Fruit fly (Drosophila melanogaster) whole organism, embryonic: ENCODE results near the gene CG2147.

Experiments
- Ada2b ChIP-seq: fragments of 200-800 bp; sonication (Bioruptor generic); IDR thresholded peaks from 2 replicates; pipeline ENCODE4 v1.3.6; 2022; ENCODE audit warnings: missing biosample characterization, missing genetic modification characterization
- CG10209 ChIP-seq: fragments of 200-800 bp; sonication (Bioruptor generic); optimal IDR thresholded peaks from 3 replicates; lab custom pipeline; 2017; ENCODE audit warnings: missing biosample characterization, mild to moderate bottlenecking, missing genetic modification characterization, missing genetic modification reagents
- CG10543 ChIP-seq: fragments of 200-800 bp; sonication (Bioruptor generic); optimal IDR thresholded peaks from 3 replicates; lab custom pipeline; 2017; ENCODE audit warnings: missing biosample characterization, mild to moderate bottlenecking, missing genetic modification characterization, moderate library complexity
- CG11456 ChIP-seq: fragments of 200-800 bp; sonication (Bioruptor generic); IDR thresholded peaks from 3 replicates; pipeline ENCODE4 v1.3.6; 2022; ENCODE audit warnings: missing biosample characterization, missing genetic modification characterization
- CG12219 ChIP-seq: fragments of 200-800 bp; sonication (Bioruptor generic); optimal IDR thresholded peaks from 3 replicates; lab custom pipeline; 2018; ENCODE audit warnings: missing biosample characterization, mild to moderate bottlenecking, missing genetic modification characterization
- CG13296 ChIP-seq: fragments of 200-800 bp; sonication (Bioruptor generic); optimal IDR thresholded peaks from 3 replicates; lab custom pipeline; 2018; ENCODE audit warnings: missing biosample characterization, mild to moderate bottlenecking, missing genetic modification characterization
- CG14441 ChIP-seq: fragments of 200-800 bp; sonication (Bioruptor generic); IDR thresholded peaks from 2 replicates; pipeline ENCODE4 v1.3.6; 2022; ENCODE audit warnings: missing biosample characterization, missing genetic modification characterization
- CG14860 ChIP-seq: fragments of 200-800 bp; sonication (Bioruptor generic); IDR thresholded peaks from 3 replicates; pipeline ENCODE4 v1.3.6; 2022; ENCODE audit warnings: missing biosample characterization, missing genetic modification characterization; ENCODE audit not compliant: partially characterized antibody
- CG1792 ChIP-seq: fragments of 200-800 bp; sonication (Bioruptor generic); optimal IDR thresholded peaks from 2 replicates; lab custom pipeline; 2016; ENCODE audit warnings: missing biosample characterization, missing genetic modification characterization
- CG31388 ChIP-seq: fragments of 200-800 bp; sonication (Bioruptor generic); optimal IDR thresholded peaks from 2 replicates; lab custom pipeline; 2016; ENCODE audit warnings: missing biosample characterization, missing genetic modification characterization
- CG42726 ChIP-seq: fragments of 200-800 bp; sonication (Bioruptor generic); IDR thresholded peaks from 2 replicates; pipeline ENCODE4 v1.3.6; 2022; ENCODE audit warnings: missing biosample characterization, missing genetic modification characterization; ENCODE audit not compliant: partially characterized antibody
- CG7987 ChIP-seq: fragments of 200-800 bp; sonication (Bioruptor generic); optimal IDR thresholded peaks from 2 replicates; lab custom pipeline; 2018; ENCODE audit warnings: missing biosample characterization, mild to moderate bottlenecking, missing genetic modification characterization, moderate library complexity
- CG9727 ChIP-seq: fragments of 200-800 bp; sonication (Bioruptor generic); optimal IDR thresholded peaks from 3 replicates; lab custom pipeline; 2017; ENCODE audit warnings: missing biosample characterization, mild to moderate bottlenecking, missing genetic modification characterization
- CG9876 ChIP-seq: fragments of 200-800 bp; sonication (Bioruptor generic); optimal IDR thresholded peaks from 2 replicates; lab custom pipeline; 2016; ENCODE audit warnings: missing biosample characterization, missing genetic modification characterization
- D ChIP-seq, 2 experiments: fragments of 200-800 bp in 1 of 2; fragments of >200 bp in 1 of 2; sonication (Bioruptor generic) in 1 of 2; optimal IDR thresholded peaks; 2 replicates in 1 of 2; 3 replicates in 1 of 2; lab custom pipeline; 2017; ENCODE audit warnings: mild to moderate bottlenecking in 1 of 2, missing biosample characterization in 1 of 2, missing genetic modification characterization in 1 of 2, missing genetic modification reagents in 1 of 2
- Fer3 ChIP-seq: fragments of 200-800 bp; sonication (Bioruptor generic); optimal IDR thresholded peaks from 2 replicates; lab custom pipeline; 2018; ENCODE audit warnings: missing biosample characterization, mild to moderate bottlenecking, missing genetic modification characterization, moderate library complexity
- HLHmδ ChIP-seq: fragments of 200-800 bp; sonication (Bioruptor generic); optimal IDR thresholded peaks from 2 replicates; lab custom pipeline; 2018; ENCODE audit warnings: missing biosample characterization, mild to moderate bottlenecking, missing genetic modification characterization, moderate library complexity
- HmgZ ChIP-seq: fragments of 200-800 bp; sonication (Bioruptor generic); optimal IDR thresholded peaks from 2 replicates; lab custom pipeline; 2018; ENCODE audit warnings: missing biosample characterization, mild to moderate bottlenecking, missing genetic modification characterization
- Hsf ChIP-seq: fragments of 200-800 bp; sonication (Bioruptor generic); optimal IDR thresholded peaks from 3 replicates; lab custom pipeline; 2016; ENCODE audit warnings: missing biosample characterization, missing genetic modification characterization
- Mes4 ChIP-seq: fragments of 200-800 bp; sonication (Bioruptor generic); optimal IDR thresholded peaks from 2 replicates; lab custom pipeline; 2016; ENCODE audit warnings: missing biosample characterization, missing genetic modification characterization
- NC2α ChIP-seq: fragments of 200-800 bp; sonication (Bioruptor generic); optimal IDR thresholded peaks from 2 replicates; lab custom pipeline; 2016; ENCODE audit warnings: missing biosample characterization, missing genetic modification characterization
- Nf-YA ChIP-seq: fragments of 200-800 bp; sonication (Bioruptor generic); IDR thresholded peaks from 2 replicates; pipeline ENCODE4 v1.3.6; 2022; ENCODE audit warnings: missing biosample characterization, missing genetic modification characterization
- Scr ChIP-seq: fragments of 200-800 bp; sonication (Bioruptor generic); IDR thresholded peaks from 2 replicates; pipeline ENCODE4 v1.3.6; 2022; ENCODE audit warnings: missing biosample characterization, missing genetic modification characterization; ENCODE audit not compliant: partially characterized antibody
- Ssrp ChIP-seq: fragments of 200-800 bp; sonication (Bioruptor generic); optimal IDR thresholded peaks from 2 replicates; lab custom pipeline; 2018; ENCODE audit warnings: missing biosample characterization, mild to moderate bottlenecking, missing genetic modification characterization, moderate library complexity
- ato ChIP-seq: fragments of 200-800 bp; sonication (Bioruptor generic); IDR thresholded peaks from 2 replicates; pipeline ENCODE4 v1.3.6; 2022; ENCODE audit warnings: missing biosample characterization, missing genetic modification characterization; ENCODE audit not compliant: partially characterized antibody
- bbx ChIP-seq: fragments of 200-800 bp; sonication (Bioruptor generic); IDR thresholded peaks from 2 replicates; pipeline ENCODE4 v1.3.6; 2022; ENCODE audit warnings: missing biosample characterization, missing genetic modification characterization; ENCODE audit not compliant: partially characterized antibody
- cas ChIP-seq: fragments of 200-800 bp; sonication (Bioruptor generic); IDR thresholded peaks from 2 replicates; pipeline ENCODE4 v1.3.6; 2022; ENCODE audit warnings: missing biosample characterization, missing genetic modification characterization
- cato ChIP-seq: fragments of 200-800 bp; sonication (Bioruptor generic); optimal IDR thresholded peaks from 2 replicates; lab custom pipeline; 2016; ENCODE audit warnings: missing biosample characterization, missing genetic modification characterization, borderline replicate concordance
- dmrt99B ChIP-seq: fragments of 200-800 bp; sonication (Bioruptor generic); optimal IDR thresholded peaks from 2 replicates; lab custom pipeline; 2018; ENCODE audit warnings: missing biosample characterization, mild to moderate bottlenecking, missing genetic modification characterization, moderate library complexity
- dysf ChIP-seq: fragments of 200-800 bp; sonication (Bioruptor generic); IDR thresholded peaks from 3 replicates; pipeline ENCODE4 v1.3.6; 2022; ENCODE audit warnings: missing biosample characterization, missing genetic modification characterization
- fd3F ChIP-seq: fragments of 200-800 bp; sonication (Bioruptor generic); optimal IDR thresholded peaks from 2 replicates; lab custom pipeline; 2018; ENCODE audit warnings: missing biosample characterization, mild to moderate bottlenecking, missing genetic modification characterization, moderate library complexity
- gem ChIP-seq: fragments of 200-800 bp; sonication (Bioruptor generic); optimal IDR thresholded peaks from 2 replicates; lab custom pipeline; 2019; ENCODE audit warnings: missing biosample characterization, mild to moderate bottlenecking, missing genetic modification characterization, moderate library complexity
- gsb-n ChIP-seq: fragments of 200-800 bp; sonication (Bioruptor generic); optimal IDR thresholded peaks from 3 replicates; lab custom pipeline; 2018; ENCODE audit warnings: missing biosample characterization, mild to moderate bottlenecking, missing genetic modification characterization
- kay ChIP-seq: fragments of 200-800 bp; sonication (Bioruptor generic); optimal IDR thresholded peaks from 2 replicates; lab custom pipeline; 2016; ENCODE audit warnings: missing biosample characterization, missing genetic modification characterization
- lbe ChIP-seq: fragments of 200-800 bp; sonication (Bioruptor generic); optimal IDR thresholded peaks from 2 replicates; lab custom pipeline; 2016; ENCODE audit warnings: missing biosample characterization, mild to moderate bottlenecking, missing genetic modification characterization
- nerfin-1 ChIP-seq: fragments of 200-800 bp; sonication (Bioruptor generic); optimal IDR thresholded peaks from 3 replicates; lab custom pipeline; 2019; ENCODE audit warnings: missing biosample characterization, mild to moderate bottlenecking, missing genetic modification characterization, moderate library complexity
- onecut ChIP-seq: fragments of 200-800 bp; sonication (Bioruptor generic); IDR thresholded peaks from 2 replicates; pipeline ENCODE4 v1.3.6; 2022; ENCODE audit warnings: missing biosample characterization, missing genetic modification characterization
- peb ChIP-seq: fragments of 200-800 bp; sonication (Bioruptor generic); IDR thresholded peaks from 2 replicates; pipeline ENCODE4 v1.3.6; 2022; ENCODE audit warnings: missing biosample characterization, missing genetic modification characterization
- pnt ChIP-seq: fragments of 200-800 bp; sonication (Bioruptor generic); optimal IDR thresholded peaks from 3 replicates; lab custom pipeline; 2016; ENCODE audit warnings: missing biosample characterization, missing genetic modification characterization
- prd ChIP-seq, 3 experiments: fragments of >200 bp in 2 of 3; fragments of 200-800 bp in 1 of 3; sonication (Bioruptor generic) in 1 of 3; optimal IDR thresholded peaks in 2 of 3; IDR thresholded peaks in 1 of 3; 2 replicates in 2 of 3; 3 replicates in 1 of 3; pipeline versions ENCODE4 v1.3.6 to Lab custom; 2017 to 2022; ENCODE audit warnings: missing biosample characterization in 1 of 3, missing genetic modification characterization in 1 of 3
- row ChIP-seq: fragments of 200-800 bp; sonication (Bioruptor generic); IDR thresholded peaks from 3 replicates; pipeline ENCODE4 v1.3.6; 2022; ENCODE audit warnings: missing biosample characterization, missing genetic modification characterization
- sc ChIP-seq, 3 experiments: fragments of >200 bp in 2 of 3; fragments of 200-800 bp in 1 of 3; sonication (Bioruptor generic) in 1 of 3; optimal IDR thresholded peaks; 2 replicates in 2 of 3; 3 replicates in 1 of 3; lab custom pipeline; 2017; ENCODE audit warnings: mild to moderate bottlenecking in 1 of 3, missing biosample characterization in 1 of 3, missing genetic modification characterization in 1 of 3, missing genetic modification reagents in 1 of 3
- sens-2 ChIP-seq: fragments of 200-800 bp; sonication (Bioruptor generic); IDR thresholded peaks from 2 replicates; pipeline ENCODE4 v1.3.6; 2022; ENCODE audit warnings: missing biosample characterization, missing genetic modification characterization
- sima ChIP-seq: fragments of 200-800 bp; sonication (Bioruptor generic); optimal IDR thresholded peaks from 2 replicates; lab custom pipeline; 2016; ENCODE audit warnings: missing biosample characterization, missing genetic modification characterization
- sisA ChIP-seq: fragments of 200-800 bp; sonication (Bioruptor generic); IDR thresholded peaks from 2 replicates; pipeline ENCODE4 v1.3.6; 2022; ENCODE audit warnings: missing biosample characterization, missing genetic modification characterization
- slou ChIP-seq: fragments of 200-800 bp; sonication (Bioruptor generic); optimal IDR thresholded peaks from 3 replicates; lab custom pipeline; 2016; ENCODE audit warnings: missing biosample characterization, missing genetic modification characterization
- stc ChIP-seq: fragments of 200-800 bp; sonication (Bioruptor generic); IDR thresholded peaks from 2 replicates; pipeline ENCODE4 v1.3.6; 2022; ENCODE audit warnings: missing biosample characterization, missing genetic modification characterization
- yki ChIP-seq: fragments of >200 bp; optimal IDR thresholded peaks from 3 replicates; lab custom pipeline; 2018
- z ChIP-seq: fragments of 200-800 bp; sonication (Bioruptor generic); IDR thresholded peaks from 3 replicates; pipeline ENCODE4 v1.3.6; 2022; ENCODE audit warnings: missing biosample characterization, missing genetic modification characterization
- zfh2 ChIP-seq: fragments of 200-800 bp; sonication (Bioruptor generic); optimal IDR thresholded peaks from 2 replicates; lab custom pipeline; 2016; ENCODE audit warnings: missing biosample characterization, missing genetic modification characterization

Gene CG2147

DNA sequence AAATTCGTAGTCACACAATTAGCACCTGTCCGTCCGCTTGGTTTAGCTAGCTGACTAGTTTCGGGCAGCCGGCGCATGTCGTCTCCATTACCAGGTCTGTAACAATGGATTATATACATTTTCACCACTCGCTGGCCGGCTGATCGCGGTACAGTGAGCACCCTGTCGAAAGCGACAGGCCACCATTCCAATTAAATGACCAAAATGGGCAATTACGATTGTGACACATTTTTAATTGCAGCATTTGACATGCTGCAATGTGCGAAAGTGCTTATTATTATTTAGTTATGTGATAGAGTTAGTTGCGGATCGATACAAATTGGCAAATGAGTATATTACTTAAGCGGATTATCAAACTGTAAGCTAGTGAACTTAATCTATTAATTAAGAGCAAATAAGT is 22.8 kb downstream of the CG2147 start (continued):
- TF ChIP-seq sc (optimal IDR thresholded peaks at IDR 0.05; lab: Kevin White, UChicago) (no peak), sc (GFP tag; optimal IDR thresholded peaks at IDR 0.05; lab: Kevin White, UChicago) (no peak), sens-2 (no peak), gsb-n (no peak), slou (GFP tag; lab: Kevin White, UChicago) (no peak), CG10209 (GFP tag; lab: Kevin White, UChicago) (no peak), CG14441 (GFP tag; lab: Robert Waterston, UW) (no peak), CG11456 (no peak), kay (GFP tag; lab: Kevin White, UChicago) (no peak), pnt (no peak), Scr (GFP tag; lab: Robert Waterston, UW) (no peak), prd (optimal IDR thresholded peaks at IDR 0.05; lab: Kevin White, UChicago) (no peak), prd (GFP tag; IDR thresholded peaks at IDR 0.05; lab: Robert Waterston, UW) (peak; percentile 18; the same call in 1 of the 3 replicates), CG31388 (GFP tag; lab: Kevin White, UChicago) (no peak), sima (GFP tag; lab: Kevin White, UChicago) (no peak), CG13296 (GFP tag; lab: Kevin White, UChicago) (no peak), Ssrp (tag; lab: Kevin White, UChicago) (no peak), lbe (GFP tag; lab: Kevin White, UChicago) (no peak), CG10543 (no peak), peb (GFP tag; lab: Robert Waterston, UW) (no peak), gem (tag; lab: Kevin White, UChicago) (peak; percentile 34), CG9876 (GFP tag; lab: Kevin White, UChicago) (no peak), HmgZ (tag; lab: Kevin White, UChicago) (no peak), dysf (peak; percentile 37; the same call in 1 of the 3 replicates), cato (GFP tag; lab: Kevin White, UChicago) (no peak), row (GFP tag; lab: Robert Waterston, UW) (peak; percentile 54; the same call in 2 of the 3 replicates), cas (GFP tag; lab: Robert Waterston, UW) (no peak), stc (GFP tag; lab: Robert Waterston, UW) (no peak), Hsf (GFP tag; lab: Kevin White, UChicago) (no peak), HLHmδ (GFP tag; lab: Kevin White, UChicago) (no peak), CG9727 (GFP tag; lab: Kevin White, UChicago) (no peak), Fer3 (tag; lab: Kevin White, UChicago) (no peak), Mes4 (GFP tag; lab: Kevin White, UChicago) (no peak), NC2α (no peak), CG7987 (GFP tag; lab: Kevin White, UChicago) (no peak), fd3F (no peak), Ada2b (GFP tag; lab: Robert Waterston, UW) (no peak), CG12219 (GFP tag; lab: Kevin White, UChicago) (no peak), z (GFP tag; lab: Robert Waterston, UW) (no peak), zfh2 (no peak), CG1792 (GFP tag; lab: Kevin White, UChicago) (no peak), sisA (GFP tag; lab: Robert Waterston, UW) (0 out of 2 replicates have a peak, but pooled peaks have one; percentile 27), yki (lab: Kevin White, UChicago) (no peak), ato (GFP tag; lab: Robert Waterston, UW) (no peak), D (optimal IDR thresholded peaks at IDR 0.05; lab: Kevin White, UChicago) (no peak), D (GFP tag; optimal IDR thresholded peaks at IDR 0.05; lab: Kevin White, UChicago) (no peak), nerfin-1 (tag; lab: Kevin White, UChicago) (no peak), Nf-YA (GFP tag; lab: Robert Waterston, UW) (no peak), CG14860 (GFP tag; lab: Robert Waterston, UW) (no peak), dmrt99B (tag; lab: Kevin White, UChicago) (peak; percentile 25), CG42726 (no peak), bbx (GFP tag; lab: Robert Waterston, UW) (no peak), onecut (GFP tag; lab: Robert Waterston, UW) (no peak)
